Worm (Caenorhabditis elegans) whole organism, L1 larva: Measurements from ENCODE around the gene math-6.

ENCODE experiments used
- F16B12.6 ChIP-seq: fragments of 150-350 bp; optimal IDR thresholded peaks from 2 replicates; lab custom pipeline; 2014; ENCODE audit warnings: missing biosample characterization, missing genetic modification characterization
- Y116A8C.19 ChIP-seq: sonication (generic microtip); optimal IDR thresholded peaks from 2 replicates; lab custom pipeline; 2016; ENCODE audit warnings: missing compliant biosample characterization, missing genetic modification characterization, borderline replicate concordance
- aha-1 ChIP-seq: fragments of 150-350 bp; optimal IDR thresholded peaks from 2 replicates; lab custom pipeline; 2014; ENCODE audit warnings: missing biosample characterization, missing genetic modification characterization
- alr-1 ChIP-seq: fragments of 200-800 bp; sonication (Bioruptor generic); optimal IDR thresholded peaks from 2 replicates; lab custom pipeline; 2018; ENCODE audit warnings: borderline replicate concordance, mild to moderate bottlenecking, missing genetic modification characterization, missing compliant biosample characterization
- aly-2 ChIP-seq: fragments of 150-350 bp; optimal IDR thresholded peaks from 2 replicates; lab custom pipeline; 2014; ENCODE audit warnings: missing biosample characterization, missing genetic modification characterization
- ama-1 ChIP-seq: fragments of 150-350 bp; optimal IDR thresholded peaks from 2 replicates; lab custom pipeline; 2014
- blmp-1 ChIP-seq: fragments of 150-350 bp; optimal IDR thresholded peaks from 2 replicates; lab custom pipeline; 2014; ENCODE audit warnings: missing biosample characterization, missing genetic modification characterization
- ceh-63 ChIP-seq: fragments of 200-800 bp; sonication (Bioruptor generic); optimal IDR thresholded peaks from 2 replicates; lab custom pipeline; 2018; ENCODE audit warnings: mild to moderate bottlenecking, missing genetic modification characterization, missing compliant biosample characterization
- ceh-82 ChIP-seq, 3 experiments: fragments of 150-350 bp in 1 of 3; sonication (generic microtip) in 2 of 3; optimal IDR thresholded peaks; 2 replicates each; lab custom pipeline; 2014 to 2017; ENCODE audit warnings: missing biosample characterization in 3 of 3, missing genetic modification characterization in 3 of 3
- ceh-88 ChIP-seq: fragments of 200-800 bp; sonication (Bioruptor generic); IDR thresholded peaks from 2 replicates; pipeline ENCODE4 v1.3.6; 2022; ENCODE audit warnings: missing genetic modification characterization, missing compliant biosample characterization
- ceh-90 ChIP-seq: sonication (generic microtip); optimal IDR thresholded peaks from 2 replicates; lab custom pipeline; 2016; ENCODE audit warnings: missing genetic modification characterization, missing compliant biosample characterization
- ces-1 ChIP-seq: fragments of 150-350 bp; optimal IDR thresholded peaks from 2 replicates; lab custom pipeline; 2014; ENCODE audit warnings: missing biosample characterization, missing genetic modification reagents, missing genetic modification characterization
- dsc-1 ChIP-seq: sonication (generic microtip); optimal IDR thresholded peaks from 2 replicates; lab custom pipeline; 2016; ENCODE audit warnings: mild to moderate bottlenecking, missing genetic modification characterization, missing compliant biosample characterization
- elt-2 ChIP-seq: sonication (generic microtip); optimal IDR thresholded peaks from 2 replicates; lab custom pipeline; 2016; ENCODE audit warnings: missing genetic modification characterization, mild to moderate bottlenecking, inconsistent platforms, missing compliant biosample characterization, missing genetic modification reagents
- elt-3 ChIP-seq, 6 experiments: fragments of 150-350 bp in 1 of 6; sonication (generic microtip); optimal IDR thresholded peaks; 2 replicates each; lab custom pipeline; 2017 to 2018; ENCODE audit warnings: missing biosample characterization in 6 of 6, missing genetic modification characterization in 6 of 6, inconsistent platforms in 1 of 6
- ets-5 ChIP-seq: fragments of 200-800 bp; sonication (Bioruptor generic); IDR thresholded peaks from 2 replicates; pipeline ENCODE4 v1.3.6; 2022; ENCODE audit warnings: missing genetic modification characterization, missing compliant biosample characterization
- fos-1 ChIP-seq: fragments of 150-350 bp; optimal IDR thresholded peaks from 2 replicates; lab custom pipeline; 2014; ENCODE audit warnings: missing biosample characterization, missing genetic modification characterization
- grh-1 ChIP-seq: fragments of 200-800 bp; sonication (Bioruptor generic); IDR thresholded peaks from 2 replicates; pipeline ENCODE4 v1.3.6; 2022; ENCODE audit warnings: missing genetic modification reagents, missing genetic modification characterization, missing compliant biosample characterization
- hlh-17 ChIP-seq: fragments of 200-800 bp; sonication (Bioruptor generic); optimal IDR thresholded peaks from 2 replicates; lab custom pipeline; 2018; ENCODE audit warnings: missing genetic modification characterization, mild to moderate bottlenecking, missing compliant biosample characterization, moderate library complexity, borderline replicate concordance
- hpl-2 ChIP-seq: fragments of 150-350 bp; optimal IDR thresholded peaks from 2 replicates; lab custom pipeline; 2014; ENCODE audit warnings: missing biosample characterization, missing genetic modification reagents, missing genetic modification characterization
- lin-15B ChIP-seq: fragments of 150-350 bp; sonication (generic microtip); optimal IDR thresholded peaks from 3 replicates; lab custom pipeline; 2014; ENCODE audit warnings: missing biosample characterization, missing genetic modification characterization
- lin-39 ChIP-seq: fragments of 150-350 bp; optimal IDR thresholded peaks from 2 replicates; lab custom pipeline; 2014; ENCODE audit warnings: missing biosample characterization, missing genetic modification reagents, missing genetic modification characterization
- mdl-1 ChIP-seq, 2 experiments: fragments of 150-350 bp; optimal IDR thresholded peaks; 2 replicates each; lab custom pipeline; 2014 to 2017; ENCODE audit warnings: missing biosample characterization in 2 of 2, missing genetic modification characterization in 2 of 2, inconsistent platforms in 1 of 2
- mef-2 ChIP-seq: fragments of 150-350 bp; optimal IDR thresholded peaks from 2 replicates; lab custom pipeline; 2014; ENCODE audit warnings: missing biosample characterization, missing genetic modification characterization
- mep-1 ChIP-seq: fragments of 150-350 bp; optimal IDR thresholded peaks from 2 replicates; lab custom pipeline; 2014; ENCODE audit warnings: missing biosample characterization, missing genetic modification characterization
- nhr-11 ChIP-seq: fragments of 150-350 bp; optimal IDR thresholded peaks from 2 replicates; lab custom pipeline; 2014; ENCODE audit warnings: missing biosample characterization, missing genetic modification characterization
- nhr-12 ChIP-seq: sonication (generic microtip); optimal IDR thresholded peaks from 2 replicates; lab custom pipeline; 2017; ENCODE audit warnings: missing biosample characterization, missing genetic modification characterization
- nhr-19 ChIP-seq: fragments of 200-800 bp; sonication (Bioruptor generic); conservative IDR thresholded peaks from 2 replicates; pipeline ENCODE4 v1.3.6; 2022; ENCODE audit warnings: missing genetic modification characterization, missing compliant biosample characterization
- nhr-237 ChIP-seq: fragments of 150-350 bp; optimal IDR thresholded peaks from 2 replicates; lab custom pipeline; 2014; ENCODE audit warnings: missing biosample characterization, missing genetic modification characterization
- nhr-71 ChIP-seq: sonication (generic microtip); optimal IDR thresholded peaks from 2 replicates; lab custom pipeline; 2016; ENCODE audit warnings: mild to moderate bottlenecking, missing genetic modification characterization, moderate library complexity, missing compliant biosample characterization
- nhr-77 ChIP-seq: fragments of 150-350 bp; optimal IDR thresholded peaks from 2 replicates; lab custom pipeline; 2014; ENCODE audit warnings: missing biosample characterization, missing genetic modification characterization
- nhr-84 ChIP-seq: sonication (generic microtip); optimal IDR thresholded peaks from 2 replicates; lab custom pipeline; 2017; ENCODE audit warnings: missing biosample characterization, missing genetic modification characterization
- pax-3 ChIP-seq: fragments of 200-800 bp; sonication (Bioruptor generic); optimal IDR thresholded peaks from 2 replicates; lab custom pipeline; 2018; ENCODE audit warnings: mild to moderate bottlenecking, missing genetic modification characterization, moderate library complexity, missing compliant biosample characterization
- skn-1 ChIP-seq: fragments of 150-350 bp; optimal IDR thresholded peaks from 2 replicates; lab custom pipeline; 2014; ENCODE audit warnings: missing biosample characterization, missing genetic modification characterization
- snpc-4 ChIP-seq: fragments of 150-350 bp; optimal IDR thresholded peaks from 2 replicates; lab custom pipeline; 2014; ENCODE audit warnings: missing biosample characterization, missing genetic modification characterization
- sox-4 ChIP-seq: sonication (generic microtip); optimal IDR thresholded peaks from 2 replicates; lab custom pipeline; 2016; ENCODE audit warnings: missing genetic modification characterization, missing compliant biosample characterization
- swsn-7 ChIP-seq: sonication (generic microtip); optimal IDR thresholded peaks from 2 replicates; lab custom pipeline; 2016; ENCODE audit warnings: missing genetic modification characterization, missing compliant biosample characterization
- tlp-1 ChIP-seq: fragments of 150-350 bp; optimal IDR thresholded peaks from 2 replicates; lab custom pipeline; 2014; ENCODE audit warnings: missing biosample characterization, missing genetic modification characterization
- unc-130 ChIP-seq: fragments of 150-350 bp; optimal IDR thresholded peaks from 2 replicates; lab custom pipeline; 2017; ENCODE audit warnings: missing biosample characterization, missing genetic modification characterization, inconsistent platforms
- unc-30 ChIP-seq: sonication (generic microtip); optimal IDR thresholded peaks from 2 replicates; lab custom pipeline; 2017; ENCODE audit warnings: missing biosample characterization, missing genetic modification characterization
- unc-62 ChIP-seq: fragments of 150-350 bp; optimal IDR thresholded peaks from 2 replicates; lab custom pipeline; 2014; ENCODE audit warnings: missing biosample characterization, missing genetic modification reagents, missing genetic modification characterization
- unc-98 ChIP-seq: fragments of 200-800 bp; sonication (Bioruptor generic); IDR thresholded peaks from 2 replicates; pipeline ENCODE4 v1.3.6; 2022; ENCODE audit warnings: missing genetic modification characterization, missing compliant biosample characterization
- xbp-1 ChIP-seq: sonication (generic microtip); optimal IDR thresholded peaks from 2 replicates; lab custom pipeline; 2016; ENCODE audit warnings: missing genetic modification characterization, missing compliant biosample characterization
- zip-4 ChIP-seq: fragments of 200-800 bp; sonication (Bioruptor generic); optimal IDR thresholded peaks from 2 replicates; lab custom pipeline; 2018; ENCODE audit warnings: mild to moderate bottlenecking, missing genetic modification characterization, moderate library complexity, missing compliant biosample characterization
- ztf-4 ChIP-seq: fragments of 150-350 bp; optimal IDR thresholded peaks from 2 replicates; lab custom pipeline; 2014; ENCODE audit warnings: missing biosample characterization, missing genetic modification characterization

The math-6 gene

ce11 chrII:1899934-1900333 is 15.4 kb upstream of the math-6 start, which contains the start of gene math-24:
Gene math-24 (plus strand): TSS chrII:1900234.
- no peak for TF ChIP-seq F16B12.6 (tag; lab: Kevin White, UChicago)
- no peak for TF ChIP-seq ces-1
- TF ChIP-seq sox-4 (tag; lab: Kevin White, UChicago): no peak
- no peak for TF ChIP-seq nhr-77 (tag; lab: Kevin White, UChicago)
- no peak for TF ChIP-seq nhr-237 (tag; lab: Kevin White, UChicago)
- TF ChIP-seq zip-4: no peak
- no peak for TF ChIP-seq hpl-2 (GFP tag; lab: Kevin White, UChicago)
- TF ChIP-seq ceh-88 (GFP tag; lab: Robert Waterston, UW): no peak
- no peak for TF ChIP-seq ztf-4 (tag; lab: Kevin White, UChicago)
- no peak for TF ChIP-seq skn-1 (tag; lab: Kevin White, UChicago)
- TF ChIP-seq xbp-1: no peak
- no peak for TF ChIP-seq nhr-12
- no peak for TF ChIP-seq tlp-1 (tag; lab: Kevin White, UChicago)
- TF ChIP-seq ama-1 (lab: Kevin White, UChicago): no peak
- TF ChIP-seq pax-3 (tag; lab: Kevin White, UChicago): no peak
- no peak for TF ChIP-seq elt-3 (tag; optimal IDR thresholded peaks at IDR 0.05; lab: Kevin White, UChicago)
- TF ChIP-seq unc-62 (GFP tag; lab: Kevin White, UChicago): no peak
- TF ChIP-seq unc-130 (tag; lab: Kevin White, UChicago): no peak

ce11 chrII:1897936-1898335 is 13.4 kb upstream of the math-6 start, which contains the start of gene C46F9.6:
Gene C46F9.6 (plus strand): TSS chrII:1898236.
- no peak for TF ChIP-seq lin-15B (tag; lab: Kevin White, UChicago)
- TF ChIP-seq ceh-90: no peak
- peak; percentile 6 for TF ChIP-seq elt-2 (tag; lab: Kevin White, UChicago)

ce11 chrII:1895762-1896161 is 11.2 kb upstream of the math-6 start, which contains the start of gene math-25:
Gene math-25 (plus strand): TSS chrII:1896062.
- TF ChIP-seq lin-39 (tag; lab: Kevin White, UChicago) (no peak), mef-2 (tag; lab: Kevin White, UChicago) (no peak), snpc-4 (tag; lab: Kevin White, UChicago) (no peak), nhr-19 (GFP tag; lab: Robert Waterston, UW) (no peak), nhr-11 (tag; lab: Kevin White, UChicago) (no peak), ceh-63 (GFP tag; lab: Kevin White, UChicago) (no peak), nhr-84 (tag; lab: Kevin White, UChicago) (no peak), aly-2 (tag; lab: Kevin White, UChicago) (no peak), ces-1 (no peak), blmp-1 (tag; lab: Kevin White, UChicago) (no peak), mdl-1 (tag; optimal IDR thresholded peaks at IDR 0.05; lab: Kevin White, UChicago) (no peak), fos-1 (no peak), sox-4 (tag; lab: Kevin White, UChicago) (no peak), ceh-82 (tag; optimal IDR thresholded peaks at IDR 0.05; lab: Kevin White, UChicago) (no peak), ceh-88 (GFP tag; lab: Robert Waterston, UW) (no peak), unc-130 (tag; lab: Kevin White, UChicago) (no peak), unc-62 (GFP tag; lab: Kevin White, UChicago) (no peak)

- TF ChIP-seq ceh-90 (no peak), grh-1 (GFP tag; lab: Robert Waterston, UW) (no peak), unc-130 (tag; lab: Kevin White, UChicago) (no peak), ets-5 (GFP tag; lab: Robert Waterston, UW) (no peak), elt-2 (tag; lab: Kevin White, UChicago) (no peak), swsn-7 (tag; lab: Kevin White, UChicago) (no peak), unc-30 (tag; lab: Kevin White, UChicago) (no peak), skn-1 (tag; lab: Kevin White, UChicago) (no peak), lin-15B (tag; lab: Kevin White, UChicago) (no peak), unc-98 (GFP tag; lab: Robert Waterston, UW) (no peak), nhr-71 (tag; lab: Kevin White, UChicago) (no peak), Y116A8C.19 (no peak), alr-1 (tag; lab: Kevin White, UChicago) (no peak), hlh-17 (GFP tag; lab: Kevin White, UChicago) (no peak), aha-1 (no peak), mep-1 (tag; lab: Kevin White, UChicago) (no peak), dsc-1 (tag; lab: Kevin White, UChicago) (no peak), nhr-12 (no peak)
- TF ChIP-seq, all 84 proteins: peak for 0
These were observed 10.7 kb upstream of the math-6 start, which contains the start of gene C46F9.5 for ce11 chrII:1895278-1895677. Gene C46F9.5 (plus strand): TSS chrII:1895578.
